Fruit fly (Drosophila melanogaster) whole organism, embryonic: ENCODE measurements around the gene CG11790.

Experiments used
- Abd-B ChIP-seq: fragments of 200-800 bp; sonication (Bioruptor generic); optimal IDR thresholded peaks from 2 replicates; lab custom pipeline; 2018; ENCODE audit warnings: missing biosample characterization, mild to moderate bottlenecking, missing genetic modification characterization, moderate library complexity
- Adf1 ChIP-seq: fragments of 200-800 bp; sonication (Bioruptor generic); IDR thresholded peaks from 2 replicates; pipeline ENCODE4 v1.3.6; 2022; ENCODE audit warnings: missing biosample characterization, missing genetic modification characterization
- Bteb2 ChIP-seq: fragments of 200-800 bp; sonication (Bioruptor generic); optimal IDR thresholded peaks from 2 replicates; lab custom pipeline; 2016; ENCODE audit warnings: missing biosample characterization, missing genetic modification characterization
- CG10366 ChIP-seq: fragments of 200-800 bp; sonication (Bioruptor generic); IDR thresholded peaks from 2 replicates; pipeline ENCODE4 v1.3.6; 2022; ENCODE audit warnings: missing biosample characterization, missing genetic modification characterization
- CG11093 ChIP-seq: fragments of 200-800 bp; sonication (Bioruptor generic); IDR thresholded peaks from 3 replicates; pipeline ENCODE4 v1.3.6; 2022; ENCODE audit warnings: missing biosample characterization, missing genetic modification characterization
- CG12155 ChIP-seq: fragments of 200-800 bp; sonication (Bioruptor generic); optimal IDR thresholded peaks from 3 replicates; lab custom pipeline; 2016; ENCODE audit warnings: missing biosample characterization, missing genetic modification characterization
- CG12659 ChIP-seq: fragments of 200-800 bp; sonication (Bioruptor generic); optimal IDR thresholded peaks from 3 replicates; lab custom pipeline; 2017; ENCODE audit warnings: mild to moderate bottlenecking, missing biosample characterization, missing genetic modification reagents, missing genetic modification characterization
- CG12744 ChIP-seq: fragments of 200-800 bp; sonication (Bioruptor generic); optimal IDR thresholded peaks from 2 replicates; lab custom pipeline; 2016; ENCODE audit warnings: missing biosample characterization, missing genetic modification characterization
- CG13287 ChIP-seq: fragments of 200-800 bp; sonication (Bioruptor generic); IDR thresholded peaks from 2 replicates; pipeline ENCODE4 v1.3.6; 2022; ENCODE audit warnings: missing biosample characterization, missing genetic modification characterization; ENCODE audit not compliant: partially characterized antibody
- CG14860 ChIP-seq: fragments of 200-800 bp; sonication (Bioruptor generic); IDR thresholded peaks from 3 replicates; pipeline ENCODE4 v1.3.6; 2022; ENCODE audit warnings: missing biosample characterization, missing genetic modification characterization; ENCODE audit not compliant: partially characterized antibody
- CG16813 ChIP-seq: fragments of 200-800 bp; sonication (Bioruptor generic); IDR thresholded peaks from 3 replicates; pipeline ENCODE4 v1.3.6; 2022; ENCODE audit warnings: missing biosample characterization, missing genetic modification characterization; ENCODE audit not compliant: partially characterized antibody
- CG17912 ChIP-seq: fragments of 200-800 bp; sonication (Bioruptor generic); optimal IDR thresholded peaks from 2 replicates; lab custom pipeline; 2018; ENCODE audit warnings: missing biosample characterization, mild to moderate bottlenecking, missing genetic modification characterization
- CG2202 ChIP-seq: fragments of 200-800 bp; sonication (Bioruptor generic); optimal IDR thresholded peaks from 2 replicates; lab custom pipeline; 2018; ENCODE audit warnings: missing biosample characterization, mild to moderate bottlenecking, missing genetic modification characterization
- CG30431 ChIP-seq: fragments of 200-800 bp; sonication (Bioruptor generic); optimal IDR thresholded peaks from 2 replicates; lab custom pipeline; 2017; ENCODE audit warnings: missing biosample characterization, missing genetic modification characterization
- CG3065 ChIP-seq: fragments of 200-800 bp; sonication (Bioruptor generic); optimal IDR thresholded peaks from 2 replicates; lab custom pipeline; 2016; ENCODE audit warnings: missing biosample characterization, missing genetic modification characterization
- CG31224 ChIP-seq: fragments of 200-800 bp; sonication (Bioruptor generic); IDR thresholded peaks from 2 replicates; pipeline ENCODE4 v1.3.6; 2022; ENCODE audit warnings: missing biosample characterization, missing genetic modification characterization
- CG31365 ChIP-seq: fragments of 200-800 bp; sonication (Bioruptor generic); optimal IDR thresholded peaks from 2 replicates; lab custom pipeline; 2018; ENCODE audit warnings: missing biosample characterization, mild to moderate bottlenecking, missing genetic modification characterization
- CG32772 ChIP-seq: fragments of 200-800 bp; sonication (Bioruptor generic); IDR thresholded peaks from 2 replicates; pipeline ENCODE4 v1.3.6; 2022; ENCODE audit warnings: missing biosample characterization, missing genetic modification characterization
- CG3407 ChIP-seq: fragments of 200-800 bp; sonication (Bioruptor generic); optimal IDR thresholded peaks from 2 replicates; lab custom pipeline; 2018; ENCODE audit warnings: missing biosample characterization, mild to moderate bottlenecking, missing genetic modification characterization
- CG6813 ChIP-seq: fragments of 200-800 bp; sonication (Bioruptor generic); optimal IDR thresholded peaks from 2 replicates; lab custom pipeline; 2017; ENCODE audit warnings: missing biosample characterization, missing genetic modification characterization, mild to moderate bottlenecking, moderate library complexity, missing genetic modification reagents
- CG9817 ChIP-seq: fragments of 200-800 bp; sonication (Bioruptor generic); optimal IDR thresholded peaks from 2 replicates; lab custom pipeline; 2018; ENCODE audit warnings: missing biosample characterization, mild to moderate bottlenecking, missing genetic modification characterization, moderate library complexity
- Chrac-16 ChIP-seq: fragments of 200-800 bp; sonication (Bioruptor generic); optimal IDR thresholded peaks from 3 replicates; lab custom pipeline; 2016; ENCODE audit warnings: missing biosample characterization, missing genetic modification characterization
- Dbx ChIP-seq: fragments of 200-800 bp; sonication (Bioruptor generic); IDR thresholded peaks from 3 replicates; pipeline ENCODE4 v1.3.6; 2022; ENCODE audit warnings: missing biosample characterization, missing genetic modification characterization
- Dip3 ChIP-seq: fragments of 200-800 bp; sonication (Bioruptor generic); optimal IDR thresholded peaks from 3 replicates; lab custom pipeline; 2016; ENCODE audit warnings: missing biosample characterization, missing genetic modification characterization
- Ets97D ChIP-seq: fragments of 200-800 bp; sonication (Bioruptor generic); optimal IDR thresholded peaks from 3 replicates; lab custom pipeline; 2016; ENCODE audit warnings: missing biosample characterization, missing genetic modification characterization
- HmgD ChIP-seq: fragments of 200-800 bp; sonication (Bioruptor generic); optimal IDR thresholded peaks from 3 replicates; lab custom pipeline; 2016; ENCODE audit warnings: missing biosample characterization, missing genetic modification characterization
- Hsf ChIP-seq: fragments of 200-800 bp; sonication (Bioruptor generic); optimal IDR thresholded peaks from 3 replicates; lab custom pipeline; 2016; ENCODE audit warnings: missing biosample characterization, missing genetic modification characterization
- NFAT ChIP-seq: fragments of 200-800 bp; sonication (Bioruptor generic); IDR thresholded peaks from 2 replicates; pipeline ENCODE4 v1.3.6; 2022; ENCODE audit warnings: missing biosample characterization, missing genetic modification characterization
- Poxn ChIP-seq: fragments of 200-800 bp; sonication (Bioruptor generic); IDR thresholded peaks from 2 replicates; pipeline ENCODE4 v1.3.6; 2022; ENCODE audit warnings: missing biosample characterization, missing genetic modification characterization
- Sox100B ChIP-seq: fragments of 200-800 bp; sonication (Bioruptor generic); optimal IDR thresholded peaks from 3 replicates; lab custom pipeline; 2018; ENCODE audit warnings: missing biosample characterization, mild to moderate bottlenecking, missing genetic modification characterization
- Trl ChIP-seq, 3 experiments: fragments of >200 bp in 2 of 3; fragments of 200-800 bp in 1 of 3; sonication (Bioruptor generic) in 1 of 3; optimal IDR thresholded peaks; 2 replicates in 1 of 3; 3 replicates in 2 of 3; lab custom pipeline; 2016 to 2017; ENCODE audit warnings: missing biosample characterization in 1 of 3, missing genetic modification characterization in 1 of 3
- abd-A ChIP-seq: fragments of 200-800 bp; sonication (Bioruptor generic); optimal IDR thresholded peaks from 3 replicates; lab custom pipeline; 2019; ENCODE audit warnings: missing biosample characterization, mild to moderate bottlenecking, missing genetic modification characterization, moderate library complexity
- ase ChIP-seq: fragments of 200-800 bp; sonication (Bioruptor generic); IDR thresholded peaks from 3 replicates; pipeline ENCODE4 v1.3.6; 2022; ENCODE audit warnings: missing biosample characterization, missing genetic modification characterization
- bbx ChIP-seq: fragments of 200-800 bp; sonication (Bioruptor generic); IDR thresholded peaks from 2 replicates; pipeline ENCODE4 v1.3.6; 2022; ENCODE audit warnings: missing biosample characterization, missing genetic modification characterization; ENCODE audit not compliant: partially characterized antibody
- bigmax ChIP-seq: fragments of 200-800 bp; sonication (Bioruptor generic); optimal IDR thresholded peaks from 2 replicates; lab custom pipeline; 2018; ENCODE audit warnings: missing biosample characterization, mild to moderate bottlenecking, missing genetic modification characterization
- crp ChIP-seq, 2 experiments: fragments of 200-800 bp; sonication (Bioruptor generic); optimal IDR thresholded peaks; 2 replicates in 1 of 2; 3 replicates in 1 of 2; lab custom pipeline; 2017; ENCODE audit warnings: missing biosample characterization in 2 of 2, missing genetic modification characterization in 2 of 2, mild to moderate bottlenecking in 1 of 2, moderate library complexity in 1 of 2
- gcm2 ChIP-seq: fragments of 200-800 bp; sonication (Bioruptor generic); optimal IDR thresholded peaks from 2 replicates; lab custom pipeline; 2016; ENCODE audit warnings: missing biosample characterization, missing genetic modification characterization
- grau ChIP-seq: fragments of 200-800 bp; optimal IDR thresholded peaks from 3 replicates; lab custom pipeline; 2019; ENCODE audit warnings: missing biosample characterization, mild to moderate bottlenecking, missing genetic modification characterization, moderate library complexity
- ind ChIP-seq: fragments of 200-800 bp; sonication (Bioruptor generic); optimal IDR thresholded peaks from 3 replicates; lab custom pipeline; 2016; ENCODE audit warnings: missing biosample characterization, missing genetic modification characterization
- kah ChIP-seq: fragments of 200-800 bp; sonication (Bioruptor generic); optimal IDR thresholded peaks from 2 replicates; lab custom pipeline; 2018; ENCODE audit warnings: missing biosample characterization, mild to moderate bottlenecking, missing genetic modification characterization
- lab ChIP-seq: fragments of 200-800 bp; sonication (Bioruptor generic); optimal IDR thresholded peaks from 3 replicates; lab custom pipeline; 2017; ENCODE audit warnings: missing biosample characterization, missing genetic modification characterization, mild to moderate bottlenecking, moderate library complexity, missing genetic modification reagents
- mld ChIP-seq: fragments of 200-800 bp; sonication (Bioruptor generic); IDR thresholded peaks from 3 replicates; pipeline ENCODE4 v1.3.6; 2022; ENCODE audit warnings: missing biosample characterization, missing genetic modification characterization; ENCODE audit not compliant: partially characterized antibody
- pfk ChIP-seq: fragments of 200-800 bp; sonication (Bioruptor generic); optimal IDR thresholded peaks from 2 replicates; lab custom pipeline; 2018; ENCODE audit warnings: missing biosample characterization, mild to moderate bottlenecking, missing genetic modification characterization, moderate library complexity
- pzg ChIP-seq: fragments of 200-800 bp; sonication (Bioruptor generic); optimal IDR thresholded peaks from 3 replicates; lab custom pipeline; 2018; ENCODE audit warnings: missing biosample characterization, mild to moderate bottlenecking, missing genetic modification characterization, moderate library complexity
- repo ChIP-seq: fragments of 200-800 bp; sonication (Bioruptor generic); optimal IDR thresholded peaks from 2 replicates; lab custom pipeline; 2016; ENCODE audit warnings: missing biosample characterization, missing genetic modification characterization
- ro ChIP-seq: fragments of 200-800 bp; sonication (Bioruptor generic); IDR thresholded peaks from 2 replicates; pipeline ENCODE4 v1.3.6; 2022; ENCODE audit warnings: missing biosample characterization, missing genetic modification characterization
- stwl ChIP-seq: fragments of 200-800 bp; sonication (Bioruptor generic); optimal IDR thresholded peaks from 3 replicates; lab custom pipeline; 2018; ENCODE audit warnings: missing biosample characterization, mild to moderate bottlenecking, missing genetic modification characterization, moderate library complexity
- tna ChIP-seq: fragments of 200-800 bp; sonication (Bioruptor generic); IDR thresholded peaks from 2 replicates; pipeline ENCODE4 v1.3.6; 2022; ENCODE audit warnings: missing biosample characterization, missing genetic modification characterization; ENCODE audit not compliant: partially characterized antibody
- toy ChIP-seq: fragments of 200-800 bp; sonication (Bioruptor generic); IDR thresholded peaks from 2 replicates; pipeline ENCODE4 v1.3.6; 2022; ENCODE audit warnings: missing biosample characterization, missing genetic modification characterization
- trem ChIP-seq: fragments of 200-800 bp; optimal IDR thresholded peaks from 3 replicates; lab custom pipeline; 2019; ENCODE audit warnings: missing biosample characterization, mild to moderate bottlenecking, missing genetic modification characterization, moderate library complexity
- twi ChIP-seq: fragments of 200-800 bp; optimal IDR thresholded peaks from 2 replicates; lab custom pipeline; 2019; ENCODE audit warnings: missing biosample characterization, mild to moderate bottlenecking, missing genetic modification characterization, moderate library complexity

The CG11790 gene

dm6 chr3R:25097486-25097885 is 50.0 kb downstream of the CG11790 start, which contains the start of the genes CG33095 and CG33096 (continued):
- TF ChIP-seq CG32772 (GFP tag; lab: Robert Waterston, UW), result no peak
- TF ChIP-seq tna, result no peak
- TF ChIP-seq Trl (optimal IDR thresholded peaks at IDR 0.05; lab: Kevin White, UChicago), result no peak
- no peak for TF ChIP-seq Trl (GFP tag; optimal IDR thresholded peaks at IDR 0.05; lab: Kevin White, UChicago)
- TF ChIP-seq CG9817 (tag; lab: Kevin White, UChicago), result no peak
- no peak for TF ChIP-seq kah (GFP tag; lab: Kevin White, UChicago)
- TF ChIP-seq abd-A (tag; lab: Kevin White, UChicago), result no peak
- no peak for TF ChIP-seq CG11093 (GFP tag; lab: Robert Waterston, UW)
- peak; percentile 69 for TF ChIP-seq pfk (GFP tag; lab: Kevin White, UChicago)
- no peak for TF ChIP-seq ase (GFP tag; lab: Robert Waterston, UW)
- peak; percentile 35 for TF ChIP-seq trem (tag; lab: Kevin White, UChicago)
- TF ChIP-seq CG2202 (tag; lab: Kevin White, UChicago), result no peak
- TF ChIP-seq CG31224 (GFP tag; lab: Robert Waterston, UW), result no peak
- TF ChIP-seq stwl, result peak; percentile 84
- peak; percentile 28; the same call in 1 of the 2 replicates for TF ChIP-seq CG13287 (GFP tag; lab: Robert Waterston, UW)
- peak; percentile 47 for TF ChIP-seq Ets97D
- TF ChIP-seq Adf1 (GFP tag; lab: Robert Waterston, UW), result no peak
- TF ChIP-seq Dbx (GFP tag; lab: Robert Waterston, UW), result no peak
- no peak for TF ChIP-seq bigmax (GFP tag; lab: Kevin White, UChicago)
- no peak for TF ChIP-seq mld (GFP tag; lab: Robert Waterston, UW)
- TF ChIP-seq crp (GFP tag; optimal IDR thresholded peaks at IDR 0.05; lab: Kevin White, UChicago), result no peak
- TF ChIP-seq grau, result no peak
- peak; percentile 7 for TF ChIP-seq HmgD (GFP tag; lab: Kevin White, UChicago)
- no peak for TF ChIP-seq CG30431 (GFP tag; lab: Kevin White, UChicago)
- TF ChIP-seq Chrac-16 (GFP tag; lab: Kevin White, UChicago), result no peak
- TF ChIP-seq CG3065, result no peak
- no peak for TF ChIP-seq CG14860 (GFP tag; lab: Robert Waterston, UW)
- TF ChIP-seq CG31365 (tag; lab: Kevin White, UChicago), result no peak
- no peak for TF ChIP-seq repo
- no peak for TF ChIP-seq CG17912
- TF ChIP-seq twi (tag; lab: Kevin White, UChicago), result no peak
- TF ChIP-seq Bteb2 (GFP tag; lab: Kevin White, UChicago), result no peak
- TF ChIP-seq CG12659 (GFP tag; lab: Kevin White, UChicago), result peak; percentile 57
- no peak for TF ChIP-seq CG3407 (GFP tag; lab: Kevin White, UChicago)
- 0 out of 3 replicates have a peak, but pooled peaks have one; percentile 43 for TF ChIP-seq CG16813
- no peak for TF ChIP-seq bbx (GFP tag; lab: Robert Waterston, UW)
- no peak for TF ChIP-seq ro (GFP tag; lab: Robert Waterston, UW)
- peak; percentile 76 for TF ChIP-seq pzg (GFP tag; lab: Kevin White, UChicago)
- no peak for TF ChIP-seq CG6813
- TF ChIP-seq ind (GFP tag; lab: Kevin White, UChicago), result no peak
- no peak for TF ChIP-seq Abd-B (GFP tag; lab: Kevin White, UChicago)
- no peak for TF ChIP-seq CG10366 (GFP tag; lab: Robert Waterston, UW)
- no peak for TF ChIP-seq lab (GFP tag; lab: Kevin White, UChicago)
- TF ChIP-seq Poxn, result no peak
- TF ChIP-seq toy, result no peak
- TF ChIP-seq gcm2 (GFP tag; lab: Kevin White, UChicago), result no peak
- no peak for TF ChIP-seq CG12155 (GFP tag; lab: Kevin White, UChicago)
- TF ChIP-seq CG12744, result no peak
- no peak for TF ChIP-seq Dip3
- no peak for TF ChIP-seq Hsf
- no peak for TF ChIP-seq NFAT
- no peak for TF ChIP-seq Sox100B
